Worm (Caenorhabditis elegans) whole organism, L1 larva: ENCODE results near the gene sars-2.
A peak's percentile ranks its signal among the peaks of the same experiment; 100 is the strongest.

Source experiments
- C04F5.9 ChIP-seq: sonication (generic microtip); optimal IDR thresholded peaks from 2 replicates; lab custom pipeline; 2016; ENCODE audit warnings: missing genetic modification characterization, missing compliant biosample characterization
- C16A3.4 ChIP-seq: fragments of 150-350 bp; optimal IDR thresholded peaks from 2 replicates; lab custom pipeline; 2014; ENCODE audit warnings: missing biosample characterization, missing genetic modification characterization
- Y116A8C.19 ChIP-seq: sonication (generic microtip); optimal IDR thresholded peaks from 2 replicates; lab custom pipeline; 2016; ENCODE audit warnings: missing compliant biosample characterization, missing genetic modification characterization, borderline replicate concordance
- blmp-1 ChIP-seq: fragments of 150-350 bp; optimal IDR thresholded peaks from 2 replicates; lab custom pipeline; 2014; ENCODE audit warnings: missing biosample characterization, missing genetic modification characterization
- ceh-8 ChIP-seq: fragments of 200-800 bp; sonication (Bioruptor generic); optimal IDR thresholded peaks from 2 replicates; lab custom pipeline; 2018; ENCODE audit warnings: mild to moderate bottlenecking, missing genetic modification characterization, moderate library complexity, missing compliant biosample characterization
- ceh-82 ChIP-seq, 3 experiments: fragments of 150-350 bp in 1 of 3; sonication (generic microtip) in 2 of 3; optimal IDR thresholded peaks; 2 replicates each; lab custom pipeline; 2014 to 2017; ENCODE audit warnings: missing biosample characterization in 3 of 3, missing genetic modification characterization in 3 of 3
- dsc-1 ChIP-seq: sonication (generic microtip); optimal IDR thresholded peaks from 2 replicates; lab custom pipeline; 2016; ENCODE audit warnings: mild to moderate bottlenecking, missing genetic modification characterization, missing compliant biosample characterization
- efl-1 ChIP-seq, 4 experiments: fragments of 150-350 bp; optimal IDR thresholded peaks in 3 of 4; peaks in 1 of 4; 1 replicate in 1 of 4; 2 replicates in 3 of 4; lab custom pipeline; 2014; ENCODE audit warnings: missing biosample characterization in 2 of 4, missing genetic modification characterization in 2 of 4, missing genetic modification reagents in 2 of 4
- egl-27 ChIP-seq, 2 experiments: fragments of 150-350 bp in 1 of 2; sonication (generic microtip); optimal IDR thresholded peaks; 3 replicates each; lab custom pipeline; 2017 to 2018; ENCODE audit warnings: missing biosample characterization in 2 of 2, missing genetic modification characterization in 2 of 2, missing genetic modification reagents in 2 of 2
- elt-2 ChIP-seq: sonication (generic microtip); optimal IDR thresholded peaks from 2 replicates; lab custom pipeline; 2016; ENCODE audit warnings: missing genetic modification characterization, mild to moderate bottlenecking, inconsistent platforms, missing compliant biosample characterization, missing genetic modification reagents
- elt-3 ChIP-seq, 6 experiments: fragments of 150-350 bp in 1 of 6; sonication (generic microtip); optimal IDR thresholded peaks; 2 replicates each; lab custom pipeline; 2017 to 2018; ENCODE audit warnings: missing biosample characterization in 6 of 6, missing genetic modification characterization in 6 of 6, inconsistent platforms in 1 of 6
- fkh-4 ChIP-seq: sonication (generic microtip); optimal IDR thresholded peaks from 2 replicates; lab custom pipeline; 2016; ENCODE audit warnings: missing compliant biosample characterization, missing genetic modification characterization, borderline replicate concordance
- grh-1 ChIP-seq: fragments of 200-800 bp; sonication (Bioruptor generic); IDR thresholded peaks from 2 replicates; pipeline ENCODE4 v1.3.6; 2022; ENCODE audit warnings: missing genetic modification reagents, missing genetic modification characterization, missing compliant biosample characterization
- hlh-17 ChIP-seq: fragments of 200-800 bp; sonication (Bioruptor generic); optimal IDR thresholded peaks from 2 replicates; lab custom pipeline; 2018; ENCODE audit warnings: missing genetic modification characterization, mild to moderate bottlenecking, missing compliant biosample characterization, moderate library complexity, borderline replicate concordance
- hlh-4 ChIP-seq: sonication (generic microtip); optimal IDR thresholded peaks from 2 replicates; lab custom pipeline; 2016; ENCODE audit warnings: mild to moderate bottlenecking, missing genetic modification characterization, missing compliant biosample characterization
- hpl-2 ChIP-seq: fragments of 150-350 bp; optimal IDR thresholded peaks from 2 replicates; lab custom pipeline; 2014; ENCODE audit warnings: missing biosample characterization, missing genetic modification reagents, missing genetic modification characterization
- jun-1 ChIP-seq: fragments of 150-350 bp; optimal IDR thresholded peaks from 2 replicates; lab custom pipeline; 2014; ENCODE audit warnings: missing biosample characterization, missing genetic modification reagents, missing genetic modification characterization
- lin-14 ChIP-seq: fragments of 200-800 bp; sonication (Bioruptor generic); optimal IDR thresholded peaks from 2 replicates; lab custom pipeline; 2018; ENCODE audit warnings: mild to moderate bottlenecking, missing genetic modification characterization, moderate library complexity, missing compliant biosample characterization
- lin-15B ChIP-seq: fragments of 150-350 bp; sonication (generic microtip); optimal IDR thresholded peaks from 3 replicates; lab custom pipeline; 2014; ENCODE audit warnings: missing biosample characterization, missing genetic modification characterization
- lin-35 ChIP-seq, 2 experiments: fragments of 150-350 bp; optimal IDR thresholded peaks; 2 replicates each; lab custom pipeline; 2014; ENCODE audit warnings: missing biosample characterization in 2 of 2, missing genetic modification characterization in 2 of 2, missing genetic modification reagents in 2 of 2
- lin-39 ChIP-seq: fragments of 150-350 bp; optimal IDR thresholded peaks from 2 replicates; lab custom pipeline; 2014; ENCODE audit warnings: missing biosample characterization, missing genetic modification reagents, missing genetic modification characterization
- lir-3 ChIP-seq: sonication (generic microtip); optimal IDR thresholded peaks from 2 replicates; lab custom pipeline; 2016; ENCODE audit warnings: mild to moderate bottlenecking, missing genetic modification characterization, moderate library complexity, missing compliant biosample characterization; ENCODE audit not compliant: poor library complexity
- lsy-2 ChIP-seq, 2 experiments: fragments of 150-350 bp; optimal IDR thresholded peaks; 2 replicates each; lab custom pipeline; 2014; ENCODE audit warnings: missing biosample characterization in 2 of 2, missing genetic modification characterization in 2 of 2
- mep-1 ChIP-seq: fragments of 150-350 bp; optimal IDR thresholded peaks from 2 replicates; lab custom pipeline; 2014; ENCODE audit warnings: missing biosample characterization, missing genetic modification characterization
- nhr-11 ChIP-seq: fragments of 150-350 bp; optimal IDR thresholded peaks from 2 replicates; lab custom pipeline; 2014; ENCODE audit warnings: missing biosample characterization, missing genetic modification characterization
- nhr-19 ChIP-seq: fragments of 200-800 bp; sonication (Bioruptor generic); conservative IDR thresholded peaks from 2 replicates; pipeline ENCODE4 v1.3.6; 2022; ENCODE audit warnings: missing genetic modification characterization, missing compliant biosample characterization
- nhr-20 ChIP-seq: sonication (generic microtip); optimal IDR thresholded peaks from 2 replicates; lab custom pipeline; 2016; ENCODE audit warnings: mild to moderate bottlenecking, missing genetic modification characterization, missing compliant biosample characterization
- nhr-28 ChIP-seq: fragments of 150-350 bp; optimal IDR thresholded peaks from 2 replicates; lab custom pipeline; 2014; ENCODE audit warnings: missing biosample characterization, missing genetic modification characterization
- nhr-47 ChIP-seq: sonication (generic microtip); optimal IDR thresholded peaks from 2 replicates; lab custom pipeline; 2016; ENCODE audit warnings: mild to moderate bottlenecking, missing genetic modification characterization, moderate library complexity, missing compliant biosample characterization
- nhr-71 ChIP-seq: sonication (generic microtip); optimal IDR thresholded peaks from 2 replicates; lab custom pipeline; 2016; ENCODE audit warnings: mild to moderate bottlenecking, missing genetic modification characterization, moderate library complexity, missing compliant biosample characterization
- nhr-85 ChIP-seq: sonication (generic microtip); peaks from one replicate; lab custom pipeline; 2016; ENCODE audit warnings: missing genetic modification characterization, inconsistent platforms, missing compliant biosample characterization
- pag-3 ChIP-seq: sonication (generic microtip); optimal IDR thresholded peaks from 2 replicates; lab custom pipeline; 2017; ENCODE audit warnings: missing genetic modification characterization, mild to moderate bottlenecking, missing compliant biosample characterization, antibody characterized with exemption, borderline replicate concordance; ENCODE audit not compliant: insufficient read depth
- rnt-1 ChIP-seq: sonication (generic microtip); optimal IDR thresholded peaks from 2 replicates; lab custom pipeline; 2016; ENCODE audit warnings: mild to moderate bottlenecking, missing genetic modification characterization, moderate library complexity, missing compliant biosample characterization
- skn-1 ChIP-seq: fragments of 150-350 bp; optimal IDR thresholded peaks from 2 replicates; lab custom pipeline; 2014; ENCODE audit warnings: missing biosample characterization, missing genetic modification characterization
- snpc-4 ChIP-seq: fragments of 150-350 bp; optimal IDR thresholded peaks from 2 replicates; lab custom pipeline; 2014; ENCODE audit warnings: missing biosample characterization, missing genetic modification characterization
- snu-23 ChIP-seq: sonication (generic microtip); optimal IDR thresholded peaks from 2 replicates; lab custom pipeline; 2016; ENCODE audit warnings: missing genetic modification characterization, missing compliant biosample characterization
- swsn-7 ChIP-seq: sonication (generic microtip); optimal IDR thresholded peaks from 2 replicates; lab custom pipeline; 2016; ENCODE audit warnings: missing genetic modification characterization, missing compliant biosample characterization
- unc-62 ChIP-seq: fragments of 150-350 bp; optimal IDR thresholded peaks from 2 replicates; lab custom pipeline; 2014; ENCODE audit warnings: missing biosample characterization, missing genetic modification reagents, missing genetic modification characterization
- xbp-1 ChIP-seq: sonication (generic microtip); optimal IDR thresholded peaks from 2 replicates; lab custom pipeline; 2016; ENCODE audit warnings: missing genetic modification characterization, missing compliant biosample characterization
- ztf-4 ChIP-seq: fragments of 150-350 bp; optimal IDR thresholded peaks from 2 replicates; lab custom pipeline; 2014; ENCODE audit warnings: missing biosample characterization, missing genetic modification characterization

Gene sars-2

DNA sequence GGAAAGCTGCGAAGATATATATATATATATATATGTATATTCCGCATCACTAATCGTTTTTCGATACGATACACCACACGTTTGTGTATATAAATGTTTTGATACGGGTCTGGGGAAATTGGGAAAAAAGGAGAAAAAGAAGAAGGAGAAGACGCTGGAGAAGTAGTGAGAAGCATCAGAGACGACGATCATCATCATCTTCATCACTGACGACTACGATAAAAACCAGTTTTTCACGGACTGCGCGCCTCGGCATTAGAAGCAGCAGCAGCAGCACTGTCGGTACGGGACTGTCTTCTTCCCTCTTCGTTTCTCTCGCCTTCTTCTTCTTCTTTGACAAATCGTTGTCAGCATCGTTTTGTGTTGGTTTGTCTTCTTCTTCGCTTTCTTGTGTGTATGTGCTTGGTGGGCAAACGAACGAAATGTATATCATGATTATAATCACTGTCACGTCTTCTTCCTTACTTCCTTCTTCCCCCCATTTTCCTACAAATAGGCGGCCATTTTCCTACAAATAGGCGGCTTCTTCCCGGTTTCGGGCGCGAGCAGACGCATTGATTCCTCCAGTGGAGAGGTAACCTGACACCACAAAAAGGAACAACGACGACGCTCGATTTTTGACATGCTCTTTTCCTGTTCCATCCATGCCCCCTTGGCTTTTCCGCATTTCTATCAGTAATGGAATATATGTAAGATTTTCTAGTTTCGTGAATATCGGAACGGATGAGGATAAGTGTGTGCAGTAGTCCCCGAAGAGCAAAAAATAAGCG, 38.8 kb downstream of the sars-2 start:
- TF ChIP-seq blmp-1 (tag; lab: Kevin White, UChicago) = peak; percentile 46
- peak in 1 of 6 experiments; percentile 60 for TF ChIP-seq elt-3 (tag; optimal IDR thresholded peaks at IDR 0.05; lab: Kevin White, UChicago)
- no peak for TF ChIP-seq xbp-1 (tag; lab: Kevin White, UChicago)
- no peak for TF ChIP-seq fkh-4 (tag; lab: Kevin White, UChicago)
- no peak for TF ChIP-seq nhr-47
- TF ChIP-seq pag-3 = no peak
- TF ChIP-seq C16A3.4 (tag; lab: Kevin White, UChicago) = no peak
- peak; percentile 81 for TF ChIP-seq nhr-85 (tag; lab: Kevin White, UChicago)
- TF ChIP-seq ceh-8 = no peak
- peak; percentile 42 for TF ChIP-seq snu-23
- TF ChIP-seq lin-14 (GFP tag; lab: Kevin White, UChicago) = peak; percentile 46
- no peak for TF ChIP-seq ceh-82 (tag; optimal IDR thresholded peaks at IDR 0.05; lab: Kevin White, UChicago)
- TF ChIP-seq lin-15B (tag; lab: Kevin White, UChicago) = no peak
- no peak for TF ChIP-seq jun-1 (tag; lab: Kevin White, UChicago)
- TF ChIP-seq lin-35 (GFP tag; optimal IDR thresholded peaks at IDR 0.05; lab: Kevin White, UChicago) = peak in 1 of 2 experiments; percentile 20
- peak; percentile 26 for TF ChIP-seq nhr-71
- TF ChIP-seq lin-39 (tag; lab: Kevin White, UChicago) = no peak
- TF ChIP-seq C04F5.9 (tag; lab: Kevin White, UChicago) = no peak
- TF ChIP-seq nhr-20 (tag; lab: Kevin White, UChicago) = peak; percentile 20
- no peak for TF ChIP-seq nhr-19 (GFP tag; lab: Robert Waterston, UW)
- TF ChIP-seq nhr-28 (tag; lab: Kevin White, UChicago) = no peak
- TF ChIP-seq egl-27 (tag; optimal IDR thresholded peaks at IDR 0.05; lab: Kevin White, UChicago) = no peak
- no peak for TF ChIP-seq snpc-4 (tag; lab: Kevin White, UChicago)
- no peak for TF ChIP-seq lir-3
- TF ChIP-seq grh-1 (GFP tag; lab: Robert Waterston, UW) = peak; percentile 74
- no peak for TF ChIP-seq Y116A8C.19 (tag; lab: Kevin White, UChicago)
- peak; percentile 42 for TF ChIP-seq ztf-4 (tag; lab: Kevin White, UChicago)

DNA sequence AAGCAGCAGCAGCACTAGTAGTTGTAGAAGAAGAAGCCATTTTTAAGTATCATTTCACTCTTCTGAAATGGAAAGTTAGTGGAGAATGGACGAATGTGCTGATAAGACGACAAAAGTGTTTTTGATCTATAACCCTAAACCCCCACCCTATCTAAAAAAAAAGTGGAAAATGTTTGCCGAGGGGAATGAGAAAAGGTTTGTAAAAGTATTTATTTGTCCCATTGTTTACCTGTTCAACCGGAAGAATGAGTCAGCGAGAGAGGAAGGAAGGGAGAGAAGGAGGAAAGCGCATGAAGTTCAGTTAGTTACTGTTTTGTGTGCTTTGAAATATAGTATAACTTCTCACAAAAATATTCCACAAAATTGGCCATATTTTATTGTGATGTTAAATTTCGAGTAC, 39.7 kb downstream of the sars-2 start:
- TF ChIP-seq dsc-1 (tag; lab: Kevin White, UChicago) = no peak
- peak; percentile 15 for TF ChIP-seq lin-14 (GFP tag; lab: Kevin White, UChicago)
- TF ChIP-seq blmp-1 (tag; lab: Kevin White, UChicago) = peak; percentile 56

DNA sequence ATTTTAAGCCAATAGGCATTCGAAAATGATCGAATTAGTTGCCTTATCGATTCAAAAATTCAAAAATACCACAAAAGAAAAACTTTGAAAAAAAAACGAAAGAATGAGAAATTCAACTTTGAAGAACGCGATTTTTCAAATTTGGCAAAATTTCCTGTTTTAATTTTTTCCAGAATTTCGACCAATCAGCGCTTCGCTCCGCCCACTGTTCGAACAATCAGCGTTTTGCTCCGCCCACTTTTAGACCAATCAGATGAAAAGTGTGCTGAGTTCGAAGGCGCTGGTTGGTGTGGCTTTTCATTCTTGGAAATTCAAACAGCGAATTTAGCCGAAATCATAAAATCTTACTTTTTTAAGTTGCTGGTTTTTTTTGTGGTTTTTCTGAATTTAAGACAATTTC, 40.1 kb downstream of the sars-2 start:
- TF ChIP-seq snu-23 = no peak
- no peak for TF ChIP-seq efl-1 (optimal IDR thresholded peaks at IDR 0.05; lab: Kevin White, UChicago)
- peak in 1 of 2 experiments; percentile 89 for TF ChIP-seq efl-1 (GFP tag; optimal IDR thresholded peaks at IDR 0.05 in 1 of 2; lab: Kevin White, UChicago)

DNA sequence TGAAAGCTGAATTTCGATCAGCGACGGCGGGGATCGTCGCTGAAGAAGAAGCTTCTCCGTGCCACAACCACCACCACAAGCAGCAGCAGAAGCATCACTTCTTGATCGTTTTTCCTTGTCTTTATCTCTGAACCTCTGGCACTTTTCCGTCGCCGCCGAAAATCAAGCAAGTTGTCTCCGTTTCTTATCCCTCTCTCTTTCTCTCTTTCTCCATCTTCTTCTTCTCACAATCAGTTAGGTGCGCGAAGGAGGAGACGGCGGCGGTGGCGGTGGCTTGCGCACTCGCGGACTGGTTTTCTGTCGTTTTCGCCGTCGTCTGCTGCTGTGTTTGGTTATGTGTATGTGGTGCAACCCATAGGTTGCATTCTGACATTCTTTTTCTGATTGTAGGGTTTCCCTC, 41.0 kb downstream of the sars-2 start:
- TF ChIP-seq ztf-4 (tag; lab: Kevin White, UChicago) = peak; percentile 26
- TF ChIP-seq elt-2 (tag; lab: Kevin White, UChicago) = no peak
- TF ChIP-seq nhr-47 = peak; percentile 16
- TF ChIP-seq nhr-20 (tag; lab: Kevin White, UChicago) = peak; percentile 7
- TF ChIP-seq fkh-4 (tag; lab: Kevin White, UChicago) = no peak
- TF ChIP-seq skn-1 (tag; lab: Kevin White, UChicago) = peak; percentile 7
- TF ChIP-seq hlh-17 (GFP tag; lab: Kevin White, UChicago) = no peak
- TF ChIP-seq nhr-85 (tag; lab: Kevin White, UChicago) = peak; percentile 35
- TF ChIP-seq hpl-2 (GFP tag; lab: Kevin White, UChicago) = no peak
- no peak for TF ChIP-seq nhr-28 (tag; lab: Kevin White, UChicago)
- peak in 1 of 2 experiments; percentile 12 for TF ChIP-seq lin-35 (GFP tag; optimal IDR thresholded peaks at IDR 0.05; lab: Kevin White, UChicago)
- TF ChIP-seq swsn-7 (tag; lab: Kevin White, UChicago) = no peak
- no peak for TF ChIP-seq nhr-11 (tag; lab: Kevin White, UChicago)
- TF ChIP-seq rnt-1 (tag; lab: Kevin White, UChicago) = peak; percentile 32
- TF ChIP-seq hlh-4 (tag; lab: Kevin White, UChicago) = no peak
- peak; percentile 45 for TF ChIP-seq lin-14 (GFP tag; lab: Kevin White, UChicago)
- TF ChIP-seq lin-39 (tag; lab: Kevin White, UChicago) = no peak
- peak; percentile 86 for TF ChIP-seq blmp-1 (tag; lab: Kevin White, UChicago)
- TF ChIP-seq unc-62 = no peak
- TF ChIP-seq lsy-2 (tag; optimal IDR thresholded peaks at IDR 0.05; lab: Kevin White, UChicago) = peak in 1 of 2 experiments; percentile 27
- TF ChIP-seq mep-1 (tag; lab: Kevin White, UChicago) = no peak
